Fruit fly (Drosophila melanogaster): ENCODE data around the gene DNAlig4.

The DNAlig4 gene

DNA sequence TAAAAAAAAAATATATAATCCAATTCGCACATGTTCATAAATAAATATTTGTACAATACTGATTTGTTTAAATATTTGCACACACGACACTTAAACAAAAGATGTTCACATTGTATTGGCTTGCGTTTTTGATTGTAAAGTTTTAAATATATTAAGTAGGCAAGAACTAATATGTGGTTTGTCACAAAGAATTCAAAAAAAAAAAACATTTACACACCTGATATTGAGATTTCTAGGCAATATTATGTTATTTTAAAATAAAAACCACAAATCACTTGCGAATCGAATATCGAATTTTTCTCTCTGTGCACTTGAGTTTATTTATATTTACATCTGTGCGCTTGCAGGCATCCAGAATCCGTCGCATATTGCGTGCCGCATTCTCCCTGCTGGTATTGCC is 12.0 kb upstream of the DNAlig4 start (continued):
- 0 out of 2 replicates have a peak, but pooled peaks have one; percentile 14 for TF ChIP-seq CG11294 (GFP tag; IDR thresholded peaks at IDR 0.05)
- peak; percentile 68 for TF ChIP-seq topi (GFP tag; optimal IDR thresholded peaks at IDR 0.05)
- TF ChIP-seq Hr39 (GFP tag; optimal IDR thresholded peaks at IDR 0.05): peak; percentile 64
- peak; percentile 64 for TF ChIP-seq CG32006 (GFP tag; optimal IDR thresholded peaks at IDR 0.05)
- TF ChIP-seq fkh (GFP tag; optimal IDR thresholded peaks at IDR 0.05): peak; percentile 14
- peak; percentile 59 for TF ChIP-seq CG11762 (GFP tag; optimal IDR thresholded peaks at IDR 0.05; ENCODE audit: insufficient read depth)
- TF ChIP-seq CG34406 (GFP tag; optimal IDR thresholded peaks at IDR 0.05): peak; percentile 68
- peak; percentile 32 for TF ChIP-seq CG11902 (GFP tag; optimal IDR thresholded peaks at IDR 0.05)

DNA sequence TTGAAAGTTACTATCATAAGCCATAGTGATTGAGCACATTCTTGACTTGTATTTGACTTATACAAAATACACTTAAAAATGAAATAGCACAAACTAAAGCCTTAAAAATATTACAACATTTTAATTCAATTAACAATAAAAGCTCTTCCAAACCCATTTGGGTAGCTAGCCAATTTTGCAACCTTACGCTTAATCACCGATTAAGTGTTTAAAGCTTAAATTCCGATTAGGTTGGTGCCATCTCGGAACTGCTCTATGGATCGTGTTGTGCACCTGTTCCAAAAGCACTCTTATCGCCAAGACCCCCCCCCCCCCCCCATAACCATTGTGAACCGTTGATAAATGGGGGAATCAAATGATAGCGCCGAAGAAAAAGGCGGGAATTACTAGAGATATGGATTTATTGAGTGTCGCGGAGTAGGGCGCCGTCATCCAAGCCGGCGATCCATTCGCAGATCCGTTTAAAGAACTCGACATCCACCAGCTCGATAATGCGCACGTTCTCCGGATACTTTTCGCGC is 10.4 kb upstream of the DNAlig4 start:
- TF ChIP-seq CG6808 (GFP tag; optimal IDR thresholded peaks at IDR 0.05) (no peak), Hr39 (GFP tag; optimal IDR thresholded peaks at IDR 0.05) (no peak), CG34406 (GFP tag; optimal IDR thresholded peaks at IDR 0.05) (no peak), svp (GFP tag) (peak; percentile 67), Sox15 (GFP tag; optimal IDR thresholded peaks at IDR 0.05) (no peak), fkh (GFP tag; optimal IDR thresholded peaks at IDR 0.05) (no peak), pdm3 (GFP tag; optimal IDR thresholded peaks at IDR 0.05) (no peak), dac (GFP tag; optimal IDR thresholded peaks at IDR 0.05) (no peak), Lpt (GFP tag; optimal IDR thresholded peaks at IDR 0.05) (no peak), CG6854 (GFP tag; optimal IDR thresholded peaks at IDR 0.05) (no peak), Eip78C (GFP tag) (no peak), vri (GFP tag; optimal IDR thresholded peaks at IDR 0.05) (peak; percentile 49), acj6 (GFP tag; optimal IDR thresholded peaks at IDR 0.05) (no peak), Eip75B (GFP tag; optimal IDR thresholded peaks at IDR 0.05) (no peak), CG9139 (GFP tag; optimal IDR thresholded peaks at IDR 0.05) (no peak), CG11762 (GFP tag; optimal IDR thresholded peaks at IDR 0.05; ENCODE audit: insufficient read depth) (no peak), esn (GFP tag; optimal IDR thresholded peaks at IDR 0.05) (no peak), topi (GFP tag; optimal IDR thresholded peaks at IDR 0.05) (no peak)

DNA sequence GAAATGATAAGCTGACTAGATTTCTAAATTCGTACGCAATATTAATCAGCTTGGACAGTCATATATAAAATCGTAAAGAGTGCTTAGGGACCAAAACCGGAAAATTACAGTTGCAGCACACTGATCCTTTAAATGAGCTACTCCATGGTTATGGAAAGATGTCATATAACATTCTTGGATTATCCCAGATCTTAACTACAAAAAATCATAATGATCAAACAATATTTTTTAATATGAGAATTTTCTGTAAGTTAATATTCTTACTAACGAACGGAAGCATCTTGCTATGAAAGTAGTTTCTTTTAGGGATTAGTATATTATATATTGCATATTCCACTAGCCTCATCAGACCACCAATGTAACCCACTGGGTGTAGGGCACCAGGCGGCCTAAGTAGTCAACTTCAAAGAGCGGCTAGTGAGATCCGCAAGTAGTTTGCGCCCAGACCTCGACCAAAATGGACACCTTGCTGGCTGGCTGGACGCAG is 8.9 kb upstream of the DNAlig4 start, which contains the start of gene CG11162:
Gene CG11162 (plus strand): TSS at position 437 of the 487 bp plus-strand sequence.
- TF ChIP-seq CG7368 (GFP tag; optimal IDR thresholded peaks at IDR 0.05) (no peak), vri (GFP tag; optimal IDR thresholded peaks at IDR 0.05) (peak; percentile 3), dac (GFP tag; optimal IDR thresholded peaks at IDR 0.05) (no peak), acj6 (GFP tag; optimal IDR thresholded peaks at IDR 0.05) (no peak), topi (GFP tag; optimal IDR thresholded peaks at IDR 0.05) (no peak), Met (GFP tag; optimal IDR thresholded peaks at IDR 0.05) (no peak), Sox14 (GFP tag; optimal IDR thresholded peaks at IDR 0.05) (no peak), CG6808 (GFP tag; optimal IDR thresholded peaks at IDR 0.05) (no peak)

DNA sequence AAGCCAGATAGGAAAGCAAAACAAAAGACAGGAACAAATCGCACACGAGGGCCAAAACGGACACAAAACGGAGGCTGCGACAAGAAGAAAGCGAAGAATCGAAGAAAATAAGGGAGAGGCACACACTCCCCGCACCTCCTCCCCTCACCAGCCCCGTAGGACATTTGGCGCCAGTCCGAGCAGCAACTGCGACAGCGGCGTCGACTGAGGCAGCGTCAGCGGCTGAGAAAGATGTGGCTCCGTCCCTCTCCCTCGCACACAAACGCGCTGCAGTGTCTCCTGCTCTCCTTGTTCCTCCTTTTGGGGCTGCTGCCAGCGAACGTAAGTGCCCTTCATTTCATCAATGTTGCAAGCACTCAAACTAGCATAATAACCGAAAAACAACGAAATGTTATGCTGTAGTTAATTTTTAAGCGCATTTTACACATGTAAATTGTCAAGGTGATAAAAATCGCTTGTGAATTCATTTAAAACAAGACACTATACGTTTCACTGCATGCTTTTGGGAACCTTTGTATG is 2.8 kb upstream of the DNAlig4 start:
- TF ChIP-seq Eip93F (GFP tag; optimal IDR thresholded peaks at IDR 0.05): no peak
- TF ChIP-seq Smox (GFP tag; optimal IDR thresholded peaks at IDR 0.05): no peak
- no peak for TF ChIP-seq CG6163 (GFP tag; IDR thresholded peaks at IDR 0.05)
- TF ChIP-seq ss (GFP tag; optimal IDR thresholded peaks at IDR 0.05): no peak
- TF ChIP-seq pdm3 (GFP tag; optimal IDR thresholded peaks at IDR 0.05): no peak
- TF ChIP-seq dsx (GFP tag; optimal IDR thresholded peaks at IDR 0.05; ENCODE audit: poor library complexity, severe bottlenecking): no peak
- no peak for TF ChIP-seq spab (GFP tag; optimal IDR thresholded peaks at IDR 0.05)
- TF ChIP-seq CG7368 (GFP tag; optimal IDR thresholded peaks at IDR 0.05): no peak
- no peak for TF ChIP-seq topi (GFP tag; optimal IDR thresholded peaks at IDR 0.05)
- TF ChIP-seq Eip75B (GFP tag; optimal IDR thresholded peaks at IDR 0.05): no peak
- TF ChIP-seq CG6808 (GFP tag; optimal IDR thresholded peaks at IDR 0.05): no peak
- TF ChIP-seq CG10669 (GFP tag; optimal IDR thresholded peaks at IDR 0.05): no peak
- TF ChIP-seq CG3032 (tag; optimal IDR thresholded peaks at IDR 0.05): no peak
- no peak for TF ChIP-seq CG11294 (GFP tag; IDR thresholded peaks at IDR 0.05)
- no peak for TF ChIP-seq CG10631 (GFP tag; optimal IDR thresholded peaks at IDR 0.05)
- no peak for TF ChIP-seq CG8119 (GFP tag; IDR thresholded peaks at IDR 0.05)
